Fruit fly (Drosophila melanogaster) whole organism: Measurements from ENCODE around the gene CG18473.

Source experiments
- Dll ChIP-seq: fragments of >200 bp; optimal IDR thresholded peaks from 2 replicates; lab custom pipeline; 2017
- pan ChIP-seq: fragments of >200 bp; optimal IDR thresholded peaks from 2 replicates; lab custom pipeline; 2017
- psq ChIP-seq: fragments of >200 bp; optimal IDR thresholded peaks from 2 replicates; lab custom pipeline; 2017
- usp ChIP-seq: fragments of >200 bp; optimal IDR thresholded peaks from 2 replicates; lab custom pipeline; 2017; ENCODE audit warnings: missing biosample characterization, missing genetic modification characterization, mixed read lengths

DNA sequence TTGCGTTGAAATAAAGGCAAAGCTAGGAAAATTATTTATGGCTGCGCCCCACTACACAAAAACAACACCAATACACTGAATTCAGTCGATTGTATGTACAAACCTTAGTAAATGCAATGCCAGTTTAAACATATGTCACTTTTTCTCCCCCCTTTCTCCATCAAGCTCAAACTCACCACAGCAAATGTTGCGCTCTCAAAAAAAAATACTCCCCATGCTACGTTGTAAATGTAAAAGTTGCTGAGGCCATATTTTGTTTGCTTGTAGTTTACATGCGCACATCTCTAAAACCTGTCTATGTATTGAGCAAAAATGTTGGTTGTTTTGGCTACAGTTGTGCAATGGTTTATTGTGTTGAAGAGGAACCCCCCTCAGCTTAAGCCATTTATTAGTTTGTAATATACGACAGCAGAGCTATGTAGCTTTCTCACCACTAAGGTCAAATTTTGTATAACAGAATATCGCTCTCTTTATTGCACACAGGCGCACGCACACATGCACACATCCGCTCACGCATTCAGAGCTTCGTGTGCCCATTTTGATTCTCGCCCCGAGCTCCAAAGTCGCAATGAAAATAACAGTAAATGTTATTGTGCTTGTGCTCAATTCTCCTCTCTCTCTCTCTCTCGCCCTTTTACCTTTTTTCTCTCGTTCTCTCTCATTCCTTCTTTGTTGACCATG, 10.4 kb upstream of the CG18473 start:
- TF ChIP-seq Dll (lab: Kevin White, UChicago) (no peak), psq (lab: Kevin White, UChicago) (no peak), usp (no peak), pan (lab: Kevin White, UChicago) (no peak)
